Worm (Caenorhabditis elegans) whole organism, dauer: Measurements from ENCODE around the gene dig-1.

Source experiments
- unc-62 ChIP-seq: sonication (generic microtip); optimal IDR thresholded peaks from 2 replicates; lab custom pipeline; 2017; ENCODE audit warnings: missing biosample characterization, missing genetic modification reagents, missing genetic modification characterization

Gene dig-1

ce11 chrIII:6746668-6747067, 560 bp downstream of the dig-1 start:
- no peak for TF ChIP-seq unc-62

ce11 chrIII:6752612-6753011, 6.5 kb downstream of the dig-1 start:
- TF ChIP-seq unc-62: no peak

ce11 chrIII:6756769-6757168, 10.7 kb downstream of the dig-1 start:
- no peak for TF ChIP-seq unc-62

ce11 chrIII:6795326-6795725, 49.2 kb downstream of the dig-1 start, which contains the start of gene R05H11.1:
Gene R05H11.1, plus strand, starts transcription at chrIII:6795626.
- no peak for TF ChIP-seq unc-62

ce11 chrIII:6797965-6798364, 51.9 kb downstream of the dig-1 start, which contains the start of gene R05H11.2:
Gene R05H11.2, plus strand, starts transcription at chrIII:6798297.
- TF ChIP-seq unc-62: no peak

ce11 chrIII:6798906-6799305, 52.8 kb downstream of the dig-1 start:
- no peak for TF ChIP-seq unc-62

- TF ChIP-seq unc-62: no peak
Observed at ce11 chrIII:6799664-6800063, 53.6 kb downstream of the dig-1 start.

ce11 chrIII:6802488-6802887, 56.4 kb downstream of the dig-1 start, which contains the start of gene lim-8:
Gene lim-8, plus strand, starts transcription at chrIII:6802788.
- no peak for TF ChIP-seq unc-62

ce11 chrIII:6803107-6803506, 57.0 kb downstream of the dig-1 start:
- TF ChIP-seq unc-62: no peak

- TF ChIP-seq unc-62: no peak
Observed at ce11 chrIII:6805397-6805796, 59.3 kb downstream of the dig-1 start.

- no peak for TF ChIP-seq unc-62
Observed at ce11 chrIII:6816930-6817329, 70.8 kb downstream of the dig-1 start, which contains the start of gene F28F5.4. Gene F28F5.4, minus strand, starts transcription at chrIII:6817033.

ce11 chrIII:6818037-6818436, 71.9 kb downstream of the dig-1 start:
- TF ChIP-seq unc-62: no peak

- no peak for TF ChIP-seq unc-62
Observed at ce11 chrIII:6819322-6819901, 73.3 kb downstream of the dig-1 start, which contains the start of gene F28F5.6. Gene F28F5.6, minus strand, starts transcription at chrIII:6819372.

ce11 chrIII:6820343-6820985, 74.4 kb downstream of the dig-1 start, which contains the start of gene ten-1:
Gene ten-1, plus strand, starts transcription at chrIII:6820935.
- no peak for TF ChIP-seq unc-62

ce11 chrIII:6822790-6823189, 76.7 kb downstream of the dig-1 start:
- TF ChIP-seq unc-62: no peak

- no peak for TF ChIP-seq unc-62
Observed at ce11 chrIII:6826137-6826536, 80.0 kb downstream of the dig-1 start.

ce11 chrIII:6831312-6831711, 85.2 kb downstream of the dig-1 start:
- TF ChIP-seq unc-62: no peak

- TF ChIP-seq unc-62: no peak
Observed at ce11 chrIII:6837320-6837719, 91.2 kb downstream of the dig-1 start.
